Fruit fly (Drosophila melanogaster) whole organism, embryonic: ENCODE measurements around the gene CG7634.
A peak's percentile ranks its signal among the peaks of the same experiment; 100 is the strongest.

Source experiments
- CG12071 ChIP-seq: fragments of 200-800 bp; sonication (Bioruptor generic); optimal IDR thresholded peaks from 3 replicates; lab custom pipeline; 2018; ENCODE audit warnings: missing biosample characterization, mild to moderate bottlenecking, missing genetic modification characterization
- CG12769 ChIP-seq: fragments of 200-800 bp; sonication (Bioruptor generic); optimal IDR thresholded peaks from 2 replicates; lab custom pipeline; 2019; ENCODE audit warnings: missing biosample characterization, mild to moderate bottlenecking, missing genetic modification characterization, moderate library complexity
- CG13287 ChIP-seq: fragments of 200-800 bp; sonication (Bioruptor generic); IDR thresholded peaks from 2 replicates; pipeline ENCODE4 v1.3.6; 2022; ENCODE audit warnings: missing biosample characterization, missing genetic modification characterization; ENCODE audit not compliant: partially characterized antibody
- CG16813 ChIP-seq: fragments of 200-800 bp; sonication (Bioruptor generic); IDR thresholded peaks from 3 replicates; pipeline ENCODE4 v1.3.6; 2022; ENCODE audit warnings: missing biosample characterization, missing genetic modification characterization; ENCODE audit not compliant: partially characterized antibody
- CG17186 ChIP-seq: fragments of 200-800 bp; sonication (Bioruptor generic); optimal IDR thresholded peaks from 3 replicates; lab custom pipeline; 2017; ENCODE audit warnings: missing biosample characterization, missing genetic modification reagents, missing genetic modification characterization
- CG17829 ChIP-seq: fragments of 200-800 bp; optimal IDR thresholded peaks from 2 replicates; lab custom pipeline; 2019; ENCODE audit warnings: missing biosample characterization, mild to moderate bottlenecking, missing genetic modification characterization, moderate library complexity
- CG31388 ChIP-seq: fragments of 200-800 bp; sonication (Bioruptor generic); optimal IDR thresholded peaks from 2 replicates; lab custom pipeline; 2016; ENCODE audit warnings: missing biosample characterization, missing genetic modification characterization
- CG32532 ChIP-seq: fragments of 200-800 bp; sonication (Bioruptor generic); IDR thresholded peaks from 2 replicates; pipeline ENCODE4 v1.3.6; 2022; ENCODE audit warnings: missing biosample characterization, missing genetic modification characterization
- CG33213 ChIP-seq: fragments of 200-800 bp; sonication (Bioruptor generic); optimal IDR thresholded peaks from 3 replicates; lab custom pipeline; 2016; ENCODE audit warnings: missing biosample characterization, missing genetic modification characterization
- CG42726 ChIP-seq: fragments of 200-800 bp; sonication (Bioruptor generic); IDR thresholded peaks from 2 replicates; pipeline ENCODE4 v1.3.6; 2022; ENCODE audit warnings: missing biosample characterization, missing genetic modification characterization; ENCODE audit not compliant: partially characterized antibody
- CG43689 ChIP-seq: fragments of 200-800 bp; sonication (Bioruptor generic); IDR thresholded peaks from 2 replicates; pipeline ENCODE4 v1.3.6; 2022; ENCODE audit warnings: missing biosample characterization, missing genetic modification characterization
- CG7271 ChIP-seq: fragments of 200-800 bp; sonication (Bioruptor generic); optimal IDR thresholded peaks from 2 replicates; lab custom pipeline; 2018; ENCODE audit warnings: missing biosample characterization, mild to moderate bottlenecking, missing genetic modification characterization, moderate library complexity
- CG8944 ChIP-seq: fragments of 200-800 bp; sonication (Bioruptor generic); optimal IDR thresholded peaks from 3 replicates; lab custom pipeline; 2016; ENCODE audit warnings: missing biosample characterization, missing genetic modification characterization
- CG9215 ChIP-seq: fragments of 200-800 bp; sonication (Bioruptor generic); IDR thresholded peaks from 2 replicates; pipeline ENCODE4 v1.3.6; 2022; ENCODE audit warnings: missing biosample characterization, missing genetic modification characterization
- CG9817 ChIP-seq: fragments of 200-800 bp; sonication (Bioruptor generic); optimal IDR thresholded peaks from 2 replicates; lab custom pipeline; 2018; ENCODE audit warnings: missing biosample characterization, mild to moderate bottlenecking, missing genetic modification characterization, moderate library complexity
- CkIIα-i1 ChIP-seq: fragments of 200-800 bp; sonication (Bioruptor generic); IDR thresholded peaks from 2 replicates; pipeline ENCODE4 v1.3.6; 2022; ENCODE audit warnings: missing biosample characterization, missing genetic modification characterization
- CoRest ChIP-seq: fragments of 200-800 bp; sonication (Bioruptor generic); optimal IDR thresholded peaks from 3 replicates; lab custom pipeline; 2018; ENCODE audit warnings: missing biosample characterization, mild to moderate bottlenecking, missing genetic modification characterization, moderate library complexity
- Ets97D ChIP-seq: fragments of 200-800 bp; sonication (Bioruptor generic); optimal IDR thresholded peaks from 3 replicates; lab custom pipeline; 2016; ENCODE audit warnings: missing biosample characterization, missing genetic modification characterization
- Fer3 ChIP-seq: fragments of 200-800 bp; sonication (Bioruptor generic); optimal IDR thresholded peaks from 2 replicates; lab custom pipeline; 2018; ENCODE audit warnings: missing biosample characterization, mild to moderate bottlenecking, missing genetic modification characterization, moderate library complexity
- Hr39 ChIP-seq: fragments of >200 bp; optimal IDR thresholded peaks from 2 replicates; lab custom pipeline; 2017
- Lim3 ChIP-seq: fragments of 200-800 bp; sonication (Bioruptor generic); IDR thresholded peaks from 2 replicates; pipeline ENCODE4 v1.3.6; 2022; ENCODE audit warnings: missing biosample characterization, missing genetic modification characterization
- NFAT ChIP-seq: fragments of 200-800 bp; sonication (Bioruptor generic); IDR thresholded peaks from 2 replicates; pipeline ENCODE4 v1.3.6; 2022; ENCODE audit warnings: missing biosample characterization, missing genetic modification characterization
- Ravus ChIP-seq: fragments of 200-800 bp; sonication (Bioruptor generic); IDR thresholded peaks from 2 replicates; pipeline ENCODE4 v1.3.6; 2022; ENCODE audit warnings: missing biosample characterization, missing genetic modification characterization
- Sry-δ ChIP-seq: fragments of 200-800 bp; sonication (Bioruptor generic); optimal IDR thresholded peaks from 2 replicates; lab custom pipeline; 2016; ENCODE audit warnings: missing biosample characterization, missing genetic modification characterization
- Vsx1 ChIP-seq: fragments of 200-800 bp; sonication (Bioruptor generic); optimal IDR thresholded peaks from 2 replicates; lab custom pipeline; 2017; ENCODE audit warnings: missing biosample characterization, mild to moderate bottlenecking, missing genetic modification characterization, missing genetic modification reagents
- bbx ChIP-seq: fragments of 200-800 bp; sonication (Bioruptor generic); IDR thresholded peaks from 2 replicates; pipeline ENCODE4 v1.3.6; 2022; ENCODE audit warnings: missing biosample characterization, missing genetic modification characterization; ENCODE audit not compliant: partially characterized antibody
- bigmax ChIP-seq: fragments of 200-800 bp; sonication (Bioruptor generic); optimal IDR thresholded peaks from 2 replicates; lab custom pipeline; 2018; ENCODE audit warnings: missing biosample characterization, mild to moderate bottlenecking, missing genetic modification characterization
- bowl ChIP-seq: fragments of 200-800 bp; sonication (Bioruptor generic); IDR thresholded peaks from 2 replicates; pipeline ENCODE4 v1.3.6; 2022; ENCODE audit warnings: missing biosample characterization, missing genetic modification characterization
- chif ChIP-seq, 2 experiments: fragments of 200-800 bp; sonication (Bioruptor generic); optimal IDR thresholded peaks; 3 replicates each; lab custom pipeline; 2016; ENCODE audit warnings: missing biosample characterization in 2 of 2, missing genetic modification characterization in 2 of 2
- crol ChIP-seq: fragments of 200-800 bp; sonication (Bioruptor generic); IDR thresholded peaks from 2 replicates; pipeline ENCODE4 v1.3.6; 2022; ENCODE audit warnings: missing biosample characterization, missing genetic modification characterization
- emc ChIP-seq: fragments of 200-800 bp; sonication (Bioruptor generic); optimal IDR thresholded peaks from 2 replicates; lab custom pipeline; 2016; ENCODE audit warnings: missing biosample characterization, missing genetic modification characterization
- esg ChIP-seq: fragments of 200-800 bp; sonication (Bioruptor generic); conservative IDR thresholded peaks from 2 replicates; pipeline ENCODE4 v1.3.6; 2022; ENCODE audit warnings: missing biosample characterization, missing genetic modification characterization
- ewg ChIP-seq: fragments of 200-800 bp; sonication (Bioruptor generic); optimal IDR thresholded peaks from 3 replicates; lab custom pipeline; 2017; ENCODE audit warnings: mild to moderate bottlenecking, missing biosample characterization, missing genetic modification reagents, missing genetic modification characterization
- fd64A ChIP-seq: fragments of 200-800 bp; sonication (Bioruptor generic); optimal IDR thresholded peaks from 3 replicates; lab custom pipeline; 2018; ENCODE audit warnings: missing biosample characterization, mild to moderate bottlenecking, missing genetic modification characterization
- fu2 ChIP-seq: fragments of 200-800 bp; sonication (Bioruptor generic); optimal IDR thresholded peaks from 2 replicates; lab custom pipeline; 2016; ENCODE audit warnings: missing biosample characterization, missing genetic modification characterization
- gcm2 ChIP-seq: fragments of 200-800 bp; sonication (Bioruptor generic); optimal IDR thresholded peaks from 2 replicates; lab custom pipeline; 2016; ENCODE audit warnings: missing biosample characterization, missing genetic modification characterization
- hbn ChIP-seq: fragments of 200-800 bp; sonication (Bioruptor generic); IDR thresholded peaks from 2 replicates; pipeline ENCODE4 v1.3.6; 2022; ENCODE audit warnings: missing biosample characterization, missing genetic modification characterization; ENCODE audit not compliant: partially characterized antibody
- ind ChIP-seq: fragments of 200-800 bp; sonication (Bioruptor generic); optimal IDR thresholded peaks from 3 replicates; lab custom pipeline; 2016; ENCODE audit warnings: missing biosample characterization, missing genetic modification characterization
- luna ChIP-seq: fragments of 200-800 bp; sonication (Bioruptor generic); optimal IDR thresholded peaks from 2 replicates; lab custom pipeline; 2016; ENCODE audit warnings: missing biosample characterization, missing genetic modification characterization
- oc ChIP-seq: fragments of 200-800 bp; sonication (Bioruptor generic); optimal IDR thresholded peaks from 2 replicates; lab custom pipeline; 2018; ENCODE audit warnings: missing biosample characterization, mild to moderate bottlenecking, missing genetic modification characterization, moderate library complexity
- sna ChIP-seq: fragments of 200-800 bp; sonication (Bioruptor generic); IDR thresholded peaks from 2 replicates; pipeline ENCODE4 v1.3.6; 2022; ENCODE audit warnings: missing biosample characterization, missing genetic modification characterization; ENCODE audit not compliant: partially characterized antibody
- sr ChIP-seq: fragments of 200-800 bp; sonication (Bioruptor generic); IDR thresholded peaks from 3 replicates; pipeline ENCODE4 v1.3.6; 2022; ENCODE audit warnings: missing biosample characterization, missing genetic modification characterization
- tap ChIP-seq: fragments of 200-800 bp; optimal IDR thresholded peaks from 3 replicates; lab custom pipeline; 2019; ENCODE audit warnings: missing biosample characterization, mild to moderate bottlenecking, missing genetic modification characterization, moderate library complexity
- tll ChIP-seq, 2 experiments: fragments of 200-800 bp in 1 of 2; fragments of >200 bp in 1 of 2; sonication (Bioruptor generic) in 1 of 2; optimal IDR thresholded peaks; 2 replicates each; lab custom pipeline; 2017 to 2019; ENCODE audit warnings: missing biosample characterization in 2 of 2, missing genetic modification characterization in 2 of 2, mild to moderate bottlenecking in 1 of 2, moderate library complexity in 1 of 2
- unc-4 ChIP-seq: fragments of 200-800 bp; sonication (Bioruptor generic); IDR thresholded peaks from 2 replicates; pipeline ENCODE4 v1.3.6; 2022; ENCODE audit warnings: missing biosample characterization, missing genetic modification characterization; ENCODE audit not compliant: partially characterized antibody
- zen2 ChIP-seq: fragments of 200-800 bp; sonication (Bioruptor generic); IDR thresholded peaks from 3 replicates; pipeline ENCODE4 v1.3.6; 2022; ENCODE audit warnings: missing biosample characterization, missing genetic modification characterization; ENCODE audit not compliant: partially characterized antibody

CG7634 gene

dm6 chr3L:21539245-21540196 is 25.7 kb upstream of the CG7634 start, which contains the start of the genes COX8 and VhaM9.7-b (continued):
- TF ChIP-seq Ravus (peak; percentile 1; the same call in 1 of the 2 replicates), CG33213 (peak; percentile 38), CG31388 (peak; percentile 30), fu2 (GFP tag; lab: Kevin White, UChicago) (peak; percentile 2), chif (GFP tag; optimal IDR thresholded peaks at IDR 0.05; lab: Kevin White, UChicago) (peak; percentile 50 to 51), CG12071 (GFP tag; lab: Kevin White, UChicago) (no peak), fd64A (no peak), Lim3 (no peak), CG17829 (peak; percentile 40), crol (GFP tag; lab: Robert Waterston, UW) (no peak)

DNA sequence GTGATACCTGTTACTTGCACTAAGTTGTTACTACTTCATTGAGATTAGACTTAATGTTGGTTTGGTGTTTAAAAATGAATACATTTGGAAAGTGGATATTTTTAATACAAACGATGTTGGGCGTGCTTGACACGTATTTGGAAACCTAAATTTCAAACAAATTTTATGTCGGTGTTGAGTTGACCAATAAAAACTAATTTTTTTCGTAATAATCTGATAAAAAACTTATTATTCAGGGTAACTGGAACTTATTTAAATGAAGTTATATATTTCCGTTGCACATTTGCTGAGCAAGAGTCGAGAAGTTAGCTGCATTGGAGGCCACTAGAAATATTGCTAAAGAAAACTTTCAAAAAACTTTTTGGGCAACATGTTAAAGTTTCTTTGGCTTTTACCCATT is 23.2 kb upstream of the CG7634 start, which contains the start of gene CG33290:
Gene CG33290, plus strand, starts transcription at position 301 of the 400 bp plus-strand sequence.
- TF ChIP-seq tap (tag; lab: Kevin White, UChicago) (no peak), CG43689 (GFP tag; lab: Robert Waterston, UW) (no peak), CG12769 (tag; lab: Kevin White, UChicago) (no peak), Ets97D (GFP tag; lab: Kevin White, UChicago) (no peak)

dm6 chr3L:21554752-21555151 is 10.5 kb upstream of the CG7634 start, which contains the start of gene Wnk:
Gene Wnk, minus strand, starts transcription at chr3L:21554928.
- TF ChIP-seq luna (GFP tag; lab: Kevin White, UChicago): no peak
- peak; percentile 81 for TF ChIP-seq unc-4 (GFP tag; lab: Robert Waterston, UW)
- no peak for TF ChIP-seq sr (GFP tag; lab: Robert Waterston, UW)
- TF ChIP-seq emc (GFP tag; lab: Kevin White, UChicago): no peak
- peak; percentile 71 for TF ChIP-seq CG16813 (GFP tag; lab: Robert Waterston, UW)
- no peak for TF ChIP-seq CG9215 (GFP tag; lab: Robert Waterston, UW)
- TF ChIP-seq Sry-δ (GFP tag; lab: Kevin White, UChicago): peak; percentile 67
- TF ChIP-seq ewg (GFP tag; lab: Kevin White, UChicago): no peak
- no peak for TF ChIP-seq Vsx1 (GFP tag; lab: Kevin White, UChicago)
- no peak for TF ChIP-seq tll (GFP tag; optimal IDR thresholded peaks at IDR 0.05; lab: Kevin White, UChicago)
- no peak for TF ChIP-seq oc (tag; lab: Kevin White, UChicago)
- TF ChIP-seq zen2 (GFP tag; lab: Robert Waterston, UW): peak; percentile 68
- TF ChIP-seq CG17186 (GFP tag; lab: Kevin White, UChicago): peak; percentile 35
- TF ChIP-seq NFAT (GFP tag; lab: Robert Waterston, UW): no peak
- peak; percentile 82 for TF ChIP-seq hbn (GFP tag; lab: Robert Waterston, UW)
- no peak for TF ChIP-seq ind (GFP tag; lab: Kevin White, UChicago)
- peak; percentile 75 for TF ChIP-seq sna
- TF ChIP-seq bigmax: no peak
- no peak for TF ChIP-seq CG7271 (tag; lab: Kevin White, UChicago)
- TF ChIP-seq CkIIα-i1: no peak
- TF ChIP-seq Ravus: no peak
- no peak for TF ChIP-seq CoRest
- peak; percentile 85 for TF ChIP-seq CG13287 (GFP tag; lab: Robert Waterston, UW)
- TF ChIP-seq CG42726 (GFP tag; lab: Robert Waterston, UW): peak; percentile 34; the same call in 1 of the 2 replicates
- no peak for TF ChIP-seq CG9817 (tag; lab: Kevin White, UChicago)
- no peak for TF ChIP-seq esg (GFP tag; lab: Robert Waterston, UW)
- no peak for TF ChIP-seq Fer3
- no peak for TF ChIP-seq bowl (GFP tag; lab: Robert Waterston, UW)
- TF ChIP-seq Hr39 (lab: Kevin White, UChicago): no peak
- TF ChIP-seq gcm2: no peak
- no peak for TF ChIP-seq CG8944
- no peak for TF ChIP-seq CG32532 (GFP tag; lab: Robert Waterston, UW)
- TF ChIP-seq bbx: peak; percentile 83
